Fruit fly (Drosophila melanogaster): ENCODE results near the gene Dna2.

- no peak for TF ChIP-seq Jra (GFP tag; optimal IDR thresholded peaks at IDR 0.05)
- TF ChIP-seq Hnf4 (GFP tag; optimal IDR thresholded peaks at IDR 0.05) = no peak
- TF ChIP-seq pan (optimal IDR thresholded peaks at IDR 0.05) = no peak
- TF ChIP-seq usp (GFP tag; optimal IDR thresholded peaks at IDR 0.05) = no peak
- TF ChIP-seq Hr83 (GFP tag; optimal IDR thresholded peaks at IDR 0.05; ENCODE audit: poor library complexity, severe bottlenecking) = no peak
- no peak for TF ChIP-seq lola (GFP tag; optimal IDR thresholded peaks at IDR 0.05)
- TF ChIP-seq psq (GFP tag; optimal IDR thresholded peaks at IDR 0.05) = no peak
- no peak for TF ChIP-seq brk (GFP tag; optimal IDR thresholded peaks at IDR 0.05)
These were observed 10.6 kb downstream of the Dna2 start for dm6 chrX:10020857-10021256.
